Worm (Caenorhabditis elegans) whole organism, L1 larva: ENCODE measurements around the gene T09F3.2.
A peak's percentile ranks its signal among the peaks of the same experiment; 100 is the strongest.

Source experiments
- C16A3.4 ChIP-seq: fragments of 150-350 bp; optimal IDR thresholded peaks from 2 replicates; lab custom pipeline; 2014; ENCODE audit warnings: missing biosample characterization, missing genetic modification characterization
- F16B12.6 ChIP-seq: fragments of 150-350 bp; optimal IDR thresholded peaks from 2 replicates; lab custom pipeline; 2014; ENCODE audit warnings: missing biosample characterization, missing genetic modification characterization
- Y116A8C.19 ChIP-seq: sonication (generic microtip); optimal IDR thresholded peaks from 2 replicates; lab custom pipeline; 2016; ENCODE audit warnings: missing compliant biosample characterization, missing genetic modification characterization, borderline replicate concordance
- ama-1 ChIP-seq: fragments of 150-350 bp; optimal IDR thresholded peaks from 2 replicates; lab custom pipeline; 2014
- blmp-1 ChIP-seq: fragments of 150-350 bp; optimal IDR thresholded peaks from 2 replicates; lab custom pipeline; 2014; ENCODE audit warnings: missing biosample characterization, missing genetic modification characterization
- ceh-82 ChIP-seq, 3 experiments: fragments of 150-350 bp in 1 of 3; sonication (generic microtip) in 2 of 3; optimal IDR thresholded peaks; 2 replicates each; lab custom pipeline; 2014 to 2017; ENCODE audit warnings: missing biosample characterization in 3 of 3, missing genetic modification characterization in 3 of 3
- dpl-1 ChIP-seq, 3 experiments: fragments of 150-350 bp in 2 of 3; sonication (generic microtip) in 1 of 3; optimal IDR thresholded peaks; 2 replicates each; lab custom pipeline; 2014 to 2017; ENCODE audit warnings: missing biosample characterization in 3 of 3, missing genetic modification characterization in 3 of 3, missing genetic modification reagents in 3 of 3
- efl-1 ChIP-seq, 4 experiments: fragments of 150-350 bp; optimal IDR thresholded peaks in 3 of 4; peaks in 1 of 4; 1 replicate in 1 of 4; 2 replicates in 3 of 4; lab custom pipeline; 2014; ENCODE audit warnings: missing biosample characterization in 2 of 4, missing genetic modification characterization in 2 of 4, missing genetic modification reagents in 2 of 4
- elt-2 ChIP-seq: sonication (generic microtip); optimal IDR thresholded peaks from 2 replicates; lab custom pipeline; 2016; ENCODE audit warnings: missing genetic modification characterization, mild to moderate bottlenecking, inconsistent platforms, missing compliant biosample characterization, missing genetic modification reagents
- elt-3 ChIP-seq, 6 experiments: fragments of 150-350 bp in 1 of 6; sonication (generic microtip); optimal IDR thresholded peaks; 2 replicates each; lab custom pipeline; 2017 to 2018; ENCODE audit warnings: missing biosample characterization in 6 of 6, missing genetic modification characterization in 6 of 6, inconsistent platforms in 1 of 6
- ets-5 ChIP-seq: fragments of 200-800 bp; sonication (Bioruptor generic); IDR thresholded peaks from 2 replicates; pipeline ENCODE4 v1.3.6; 2022; ENCODE audit warnings: missing genetic modification characterization, missing compliant biosample characterization
- fkh-10 ChIP-seq: sonication (generic microtip); optimal IDR thresholded peaks from 2 replicates; lab custom pipeline; 2017; ENCODE audit warnings: missing biosample characterization, missing genetic modification reagents, missing genetic modification characterization
- fos-1 ChIP-seq: fragments of 150-350 bp; optimal IDR thresholded peaks from 2 replicates; lab custom pipeline; 2014; ENCODE audit warnings: missing biosample characterization, missing genetic modification characterization
- grh-1 ChIP-seq: fragments of 200-800 bp; sonication (Bioruptor generic); IDR thresholded peaks from 2 replicates; pipeline ENCODE4 v1.3.6; 2022; ENCODE audit warnings: missing genetic modification reagents, missing genetic modification characterization, missing compliant biosample characterization
- hlh-17 ChIP-seq: fragments of 200-800 bp; sonication (Bioruptor generic); optimal IDR thresholded peaks from 2 replicates; lab custom pipeline; 2018; ENCODE audit warnings: missing genetic modification characterization, mild to moderate bottlenecking, missing compliant biosample characterization, moderate library complexity, borderline replicate concordance
- hlh-4 ChIP-seq: sonication (generic microtip); optimal IDR thresholded peaks from 2 replicates; lab custom pipeline; 2016; ENCODE audit warnings: mild to moderate bottlenecking, missing genetic modification characterization, missing compliant biosample characterization
- irx-1 ChIP-seq: sonication (generic microtip); optimal IDR thresholded peaks from 2 replicates; lab custom pipeline; 2016; ENCODE audit warnings: missing genetic modification characterization, missing compliant biosample characterization
- isw-1 ChIP-seq: fragments of 200-800 bp; sonication (Bioruptor generic); IDR thresholded peaks from 2 replicates; pipeline ENCODE4 v1.3.6; 2022; ENCODE audit warnings: missing genetic modification characterization, missing compliant biosample characterization
- jun-1 ChIP-seq: fragments of 150-350 bp; optimal IDR thresholded peaks from 2 replicates; lab custom pipeline; 2014; ENCODE audit warnings: missing biosample characterization, missing genetic modification reagents, missing genetic modification characterization
- lin-14 ChIP-seq: fragments of 200-800 bp; sonication (Bioruptor generic); optimal IDR thresholded peaks from 2 replicates; lab custom pipeline; 2018; ENCODE audit warnings: mild to moderate bottlenecking, missing genetic modification characterization, moderate library complexity, missing compliant biosample characterization
- lin-15B ChIP-seq: fragments of 150-350 bp; sonication (generic microtip); optimal IDR thresholded peaks from 3 replicates; lab custom pipeline; 2014; ENCODE audit warnings: missing biosample characterization, missing genetic modification characterization
- lin-35 ChIP-seq, 2 experiments: fragments of 150-350 bp; optimal IDR thresholded peaks; 2 replicates each; lab custom pipeline; 2014; ENCODE audit warnings: missing biosample characterization in 2 of 2, missing genetic modification characterization in 2 of 2, missing genetic modification reagents in 2 of 2
- mdl-1 ChIP-seq, 2 experiments: fragments of 150-350 bp; optimal IDR thresholded peaks; 2 replicates each; lab custom pipeline; 2014 to 2017; ENCODE audit warnings: missing biosample characterization in 2 of 2, missing genetic modification characterization in 2 of 2, inconsistent platforms in 1 of 2
- mep-1 ChIP-seq: fragments of 150-350 bp; optimal IDR thresholded peaks from 2 replicates; lab custom pipeline; 2014; ENCODE audit warnings: missing biosample characterization, missing genetic modification characterization
- nhr-11 ChIP-seq: fragments of 150-350 bp; optimal IDR thresholded peaks from 2 replicates; lab custom pipeline; 2014; ENCODE audit warnings: missing biosample characterization, missing genetic modification characterization
- nhr-19 ChIP-seq: fragments of 200-800 bp; sonication (Bioruptor generic); conservative IDR thresholded peaks from 2 replicates; pipeline ENCODE4 v1.3.6; 2022; ENCODE audit warnings: missing genetic modification characterization, missing compliant biosample characterization
- nhr-20 ChIP-seq: sonication (generic microtip); optimal IDR thresholded peaks from 2 replicates; lab custom pipeline; 2016; ENCODE audit warnings: mild to moderate bottlenecking, missing genetic modification characterization, missing compliant biosample characterization
- nhr-237 ChIP-seq: fragments of 150-350 bp; optimal IDR thresholded peaks from 2 replicates; lab custom pipeline; 2014; ENCODE audit warnings: missing biosample characterization, missing genetic modification characterization
- nhr-28 ChIP-seq: fragments of 150-350 bp; optimal IDR thresholded peaks from 2 replicates; lab custom pipeline; 2014; ENCODE audit warnings: missing biosample characterization, missing genetic modification characterization
- nhr-71 ChIP-seq: sonication (generic microtip); optimal IDR thresholded peaks from 2 replicates; lab custom pipeline; 2016; ENCODE audit warnings: mild to moderate bottlenecking, missing genetic modification characterization, moderate library complexity, missing compliant biosample characterization
- nhr-76 ChIP-seq: sonication (generic microtip); optimal IDR thresholded peaks from 2 replicates; lab custom pipeline; 2017; ENCODE audit warnings: missing biosample characterization, missing genetic modification characterization
- nhr-77 ChIP-seq: fragments of 150-350 bp; optimal IDR thresholded peaks from 2 replicates; lab custom pipeline; 2014; ENCODE audit warnings: missing biosample characterization, missing genetic modification characterization
- nhr-84 ChIP-seq: sonication (generic microtip); optimal IDR thresholded peaks from 2 replicates; lab custom pipeline; 2017; ENCODE audit warnings: missing biosample characterization, missing genetic modification characterization
- nhr-85 ChIP-seq: sonication (generic microtip); peaks from one replicate; lab custom pipeline; 2016; ENCODE audit warnings: missing genetic modification characterization, inconsistent platforms, missing compliant biosample characterization
- nhr-90 ChIP-seq: sonication (generic microtip); optimal IDR thresholded peaks from 2 replicates; lab custom pipeline; 2016; ENCODE audit warnings: mild to moderate bottlenecking, missing genetic modification characterization, missing compliant biosample characterization; ENCODE audit not compliant: poor library complexity
- pax-3 ChIP-seq: fragments of 200-800 bp; sonication (Bioruptor generic); optimal IDR thresholded peaks from 2 replicates; lab custom pipeline; 2018; ENCODE audit warnings: mild to moderate bottlenecking, missing genetic modification characterization, moderate library complexity, missing compliant biosample characterization
- snu-23 ChIP-seq: sonication (generic microtip); optimal IDR thresholded peaks from 2 replicates; lab custom pipeline; 2016; ENCODE audit warnings: missing genetic modification characterization, missing compliant biosample characterization
- swsn-7 ChIP-seq: sonication (generic microtip); optimal IDR thresholded peaks from 2 replicates; lab custom pipeline; 2016; ENCODE audit warnings: missing genetic modification characterization, missing compliant biosample characterization
- unc-62 ChIP-seq: fragments of 150-350 bp; optimal IDR thresholded peaks from 2 replicates; lab custom pipeline; 2014; ENCODE audit warnings: missing biosample characterization, missing genetic modification reagents, missing genetic modification characterization
- unc-86 ChIP-seq: sonication (generic microtip); optimal IDR thresholded peaks from 2 replicates; lab custom pipeline; 2016; ENCODE audit warnings: missing genetic modification characterization, missing compliant biosample characterization
- xbp-1 ChIP-seq: sonication (generic microtip); optimal IDR thresholded peaks from 2 replicates; lab custom pipeline; 2016; ENCODE audit warnings: missing genetic modification characterization, missing compliant biosample characterization
- zag-1 ChIP-seq: fragments of 150-350 bp; optimal IDR thresholded peaks from 2 replicates; lab custom pipeline; 2014; ENCODE audit warnings: missing biosample characterization, missing genetic modification characterization
- zip-4 ChIP-seq: fragments of 200-800 bp; sonication (Bioruptor generic); optimal IDR thresholded peaks from 2 replicates; lab custom pipeline; 2018; ENCODE audit warnings: mild to moderate bottlenecking, missing genetic modification characterization, moderate library complexity, missing compliant biosample characterization
- ztf-4 ChIP-seq: fragments of 150-350 bp; optimal IDR thresholded peaks from 2 replicates; lab custom pipeline; 2014; ENCODE audit warnings: missing biosample characterization, missing genetic modification characterization

Gene T09F3.2

ce11 chrII:10395303-10395757 is 4.4 kb downstream of the T09F3.2 start, which contains the start of gene T09F3.4 (continued):
- TF ChIP-seq grh-1: peak; percentile 34; the same call in 1 of the 2 replicates
- peak; percentile 58 to 66 for TF ChIP-seq efl-1 (optimal IDR thresholded peaks at IDR 0.05; lab: Kevin White, UChicago)
- peak; percentile 59 to 95 for TF ChIP-seq efl-1 (GFP tag; optimal IDR thresholded peaks at IDR 0.05 in 1 of 2; lab: Kevin White, UChicago)
- TF ChIP-seq ets-5 (GFP tag; lab: Robert Waterston, UW): no peak
- TF ChIP-seq mdl-1 (tag; optimal IDR thresholded peaks at IDR 0.05; lab: Kevin White, UChicago): no peak
- TF ChIP-seq snu-23 (GFP tag; lab: Kevin White, UChicago): peak; percentile 79
- no peak for TF ChIP-seq zag-1 (tag; lab: Kevin White, UChicago)
- TF ChIP-seq nhr-20 (tag; lab: Kevin White, UChicago): peak; percentile 92
- TF ChIP-seq nhr-76 (tag; lab: Kevin White, UChicago): no peak
- peak; percentile 44 to 68 (median 60) for TF ChIP-seq dpl-1 (GFP tag; optimal IDR thresholded peaks at IDR 0.05; lab: Kevin White, UChicago)
- peak; percentile 56 for TF ChIP-seq elt-2
- TF ChIP-seq blmp-1 (tag; lab: Kevin White, UChicago): peak; percentile 58
- TF ChIP-seq hlh-4 (tag; lab: Kevin White, UChicago): peak; percentile 42
- TF ChIP-seq lin-14 (GFP tag; lab: Kevin White, UChicago): peak; percentile 71
- TF ChIP-seq ceh-82 (tag; optimal IDR thresholded peaks at IDR 0.05; lab: Kevin White, UChicago): peak in 1 of 3 experiments; percentile 38
- no peak for TF ChIP-seq hlh-17 (GFP tag; lab: Kevin White, UChicago)
- TF ChIP-seq nhr-90: peak; percentile 82
- peak; percentile 87 for TF ChIP-seq nhr-71 (tag; lab: Kevin White, UChicago)
- TF ChIP-seq lin-35 (GFP tag; optimal IDR thresholded peaks at IDR 0.05; lab: Kevin White, UChicago): peak; percentile 58 to 66
- peak; percentile 28 for TF ChIP-seq lin-15B
- no peak for TF ChIP-seq nhr-77
- peak; percentile 78 for TF ChIP-seq xbp-1 (tag; lab: Kevin White, UChicago)
- TF ChIP-seq fkh-10 (GFP tag; lab: Kevin White, UChicago): peak; percentile 21
- TF ChIP-seq nhr-19 (GFP tag; lab: Robert Waterston, UW): peak; percentile 75
- TF ChIP-seq ztf-4: peak; percentile 0
- peak; percentile 33 for TF ChIP-seq Y116A8C.19 (tag; lab: Kevin White, UChicago)
- peak; percentile 82 for TF ChIP-seq irx-1 (tag; lab: Kevin White, UChicago)
- peak; percentile 26 for TF ChIP-seq unc-86
- TF ChIP-seq pax-3 (tag; lab: Kevin White, UChicago): peak; percentile 76
- no peak for TF ChIP-seq nhr-28 (tag; lab: Kevin White, UChicago)
- TF ChIP-seq ama-1 (lab: Kevin White, UChicago): no peak
- no peak for TF ChIP-seq jun-1
- peak; percentile 48 for TF ChIP-seq isw-1
- TF ChIP-seq C16A3.4 (tag; lab: Kevin White, UChicago): peak; percentile 38
- peak; percentile 89 for TF ChIP-seq nhr-85
- no peak for TF ChIP-seq nhr-84 (tag; lab: Kevin White, UChicago)
- peak; percentile 72 for TF ChIP-seq mep-1 (tag; lab: Kevin White, UChicago)

ce11 chrII:10396578-10396977 is 5.6 kb downstream of the T09F3.2 start, which contains the start of gene T09F3.5:
T09F3.5 (plus strand) TSS chrII:10396878.
- no peak for TF ChIP-seq fos-1 (tag; lab: Kevin White, UChicago)
- no peak for TF ChIP-seq nhr-71 (tag; lab: Kevin White, UChicago)
- no peak for TF ChIP-seq lin-15B
- no peak for TF ChIP-seq ztf-4
- no peak for TF ChIP-seq Y116A8C.19 (tag; lab: Kevin White, UChicago)
- no peak for TF ChIP-seq grh-1
- no peak for TF ChIP-seq nhr-11 (tag; lab: Kevin White, UChicago)
- no peak for TF ChIP-seq ama-1 (lab: Kevin White, UChicago)

- TF ChIP-seq blmp-1 (tag; lab: Kevin White, UChicago) (no peak), unc-62 (no peak), nhr-76 (tag; lab: Kevin White, UChicago) (no peak), zip-4 (GFP tag; lab: Kevin White, UChicago) (no peak), F16B12.6 (no peak), elt-3 (tag; optimal IDR thresholded peaks at IDR 0.05; lab: Kevin White, UChicago) (no peak), lin-35 (GFP tag; optimal IDR thresholded peaks at IDR 0.05; lab: Kevin White, UChicago) (peak in 1 of 2 experiments; percentile 5), nhr-90 (peak; percentile 5), mep-1 (tag; lab: Kevin White, UChicago) (no peak), nhr-237 (tag; lab: Kevin White, UChicago) (no peak), nhr-20 (tag; lab: Kevin White, UChicago) (peak; percentile 33), swsn-7 (no peak), elt-2 (peak; percentile 88)
These were observed 12.0 kb downstream of the T09F3.2 start for ce11 chrII:10402991-10403390.
